Fruit fly (Drosophila melanogaster) whole organism, embryonic: ENCODE measurements around the gene Jon25Bi.

Experiments
- Adf1 ChIP-seq: fragments of 200-800 bp; sonication (Bioruptor generic); IDR thresholded peaks from 2 replicates; pipeline ENCODE4 v1.3.6; 2022; ENCODE audit warnings: missing biosample characterization, missing genetic modification characterization
- B-H2 ChIP-seq: fragments of 200-800 bp; sonication (Bioruptor generic); optimal IDR thresholded peaks from 2 replicates; lab custom pipeline; 2018; ENCODE audit warnings: missing biosample characterization, mild to moderate bottlenecking, missing genetic modification characterization
- Blimp-1 ChIP-seq: fragments of 200-800 bp; sonication (Bioruptor generic); optimal IDR thresholded peaks from 3 replicates; lab custom pipeline; 2018; ENCODE audit warnings: missing biosample characterization, missing genetic modification characterization, mild to moderate bottlenecking, moderate library complexity, missing genetic modification reagents
- CG10147 ChIP-seq: fragments of 200-800 bp; sonication (Bioruptor generic); optimal IDR thresholded peaks from 2 replicates; lab custom pipeline; 2019; ENCODE audit warnings: missing biosample characterization, mild to moderate bottlenecking, missing genetic modification characterization, moderate library complexity
- CG10462 ChIP-seq: fragments of 200-800 bp; sonication (Bioruptor generic); optimal IDR thresholded peaks from 2 replicates; lab custom pipeline; 2016; ENCODE audit warnings: missing biosample characterization, missing genetic modification characterization
- CG1233 ChIP-seq: fragments of 200-800 bp; sonication (Bioruptor generic); optimal IDR thresholded peaks from 4 replicates; lab custom pipeline; 2018; ENCODE audit warnings: missing biosample characterization, mild to moderate bottlenecking, missing genetic modification characterization
- CG12391 ChIP-seq: fragments of 200-800 bp; sonication (Bioruptor generic); optimal IDR thresholded peaks from 3 replicates; lab custom pipeline; 2018; ENCODE audit warnings: missing biosample characterization, mild to moderate bottlenecking, missing genetic modification characterization, moderate library complexity
- CG13424 ChIP-seq: fragments of 200-800 bp; sonication (Bioruptor generic); optimal IDR thresholded peaks from 2 replicates; lab custom pipeline; 2019; ENCODE audit warnings: missing biosample characterization, mild to moderate bottlenecking, missing genetic modification characterization, moderate library complexity
- CG16779 ChIP-seq: fragments of 200-800 bp; sonication (Bioruptor generic); IDR thresholded peaks from 2 replicates; pipeline ENCODE4 v1.3.6; 2022; ENCODE audit warnings: missing biosample characterization, missing genetic modification characterization
- CG16863 ChIP-seq: fragments of 200-800 bp; sonication (Bioruptor generic); optimal IDR thresholded peaks from 3 replicates; lab custom pipeline; 2016; ENCODE audit warnings: missing biosample characterization, missing genetic modification characterization
- CG17328 ChIP-seq: fragments of 200-800 bp; sonication (Bioruptor generic); IDR thresholded peaks from 2 replicates; pipeline ENCODE4 v1.3.6; 2022; ENCODE audit warnings: missing biosample characterization, missing genetic modification characterization
- CG17568 ChIP-seq: fragments of 200-800 bp; sonication (Bioruptor generic); optimal IDR thresholded peaks from 2 replicates; lab custom pipeline; 2018; ENCODE audit warnings: missing biosample characterization, mild to moderate bottlenecking, missing genetic modification characterization, moderate library complexity
- CG18476 ChIP-seq: fragments of 200-800 bp; sonication (Bioruptor generic); optimal IDR thresholded peaks from 2 replicates; lab custom pipeline; 2016; ENCODE audit warnings: missing biosample characterization, mild to moderate bottlenecking, missing genetic modification characterization
- CG2120 ChIP-seq: fragments of 200-800 bp; sonication (Bioruptor generic); optimal IDR thresholded peaks from 3 replicates; lab custom pipeline; 2016; ENCODE audit warnings: missing biosample characterization, missing genetic modification characterization
- CG31441 ChIP-seq: fragments of 200-800 bp; sonication (Bioruptor generic); IDR thresholded peaks from 2 replicates; pipeline ENCODE4 v1.3.6; 2022; ENCODE audit warnings: missing biosample characterization, missing genetic modification characterization
- CG4360 ChIP-seq: fragments of 200-800 bp; sonication (Bioruptor generic); IDR thresholded peaks from 2 replicates; pipeline ENCODE4 v1.3.6; 2022; ENCODE audit warnings: missing biosample characterization, missing genetic modification characterization
- CG4820 ChIP-seq: fragments of 200-800 bp; sonication (Bioruptor generic); optimal IDR thresholded peaks from 3 replicates; lab custom pipeline; 2016; ENCODE audit warnings: missing biosample characterization, missing genetic modification characterization
- CG8388 ChIP-seq: fragments of 200-800 bp; sonication (Bioruptor generic); optimal IDR thresholded peaks from 2 replicates; lab custom pipeline; 2019; ENCODE audit warnings: missing biosample characterization, mild to moderate bottlenecking, missing genetic modification characterization, moderate library complexity
- CG8944 ChIP-seq: fragments of 200-800 bp; sonication (Bioruptor generic); optimal IDR thresholded peaks from 3 replicates; lab custom pipeline; 2016; ENCODE audit warnings: missing biosample characterization, missing genetic modification characterization
- D19A ChIP-seq: fragments of 200-800 bp; optimal IDR thresholded peaks from 3 replicates; lab custom pipeline; 2019; ENCODE audit warnings: missing biosample characterization, mild to moderate bottlenecking, missing genetic modification characterization, moderate library complexity
- Dll ChIP-seq: fragments of 200-800 bp; sonication (Bioruptor generic); IDR thresholded peaks from 4 replicates; pipeline ENCODE4 v1.3.6; 2022; ENCODE audit warnings: missing biosample characterization, missing genetic modification characterization; ENCODE audit not compliant: partially characterized antibody
- Dp ChIP-seq: fragments of 200-800 bp; sonication (Bioruptor generic); optimal IDR thresholded peaks from 2 replicates; lab custom pipeline; 2018; ENCODE audit warnings: missing biosample characterization, mild to moderate bottlenecking, missing genetic modification characterization, moderate library complexity
- ERR ChIP-seq: fragments of 200-800 bp; sonication (Bioruptor generic); optimal IDR thresholded peaks from 2 replicates; lab custom pipeline; 2016; ENCODE audit warnings: missing biosample characterization, missing genetic modification characterization
- HmgZ ChIP-seq: fragments of 200-800 bp; sonication (Bioruptor generic); optimal IDR thresholded peaks from 2 replicates; lab custom pipeline; 2018; ENCODE audit warnings: missing biosample characterization, mild to moderate bottlenecking, missing genetic modification characterization
- Hr78 ChIP-seq, 2 experiments: fragments of 200-800 bp in 1 of 2; fragments of >200 bp in 1 of 2; sonication (Bioruptor generic) in 1 of 2; optimal IDR thresholded peaks; 2 replicates each; lab custom pipeline; 2017 to 2019; ENCODE audit warnings: missing biosample characterization in 2 of 2, missing genetic modification characterization in 2 of 2, mild to moderate bottlenecking in 1 of 2, moderate library complexity in 1 of 2
- NK7.1 ChIP-seq: fragments of 200-800 bp; sonication (Bioruptor generic); optimal IDR thresholded peaks from 3 replicates; lab custom pipeline; 2016; ENCODE audit warnings: missing biosample characterization, missing genetic modification characterization
- Nf-YC ChIP-seq: fragments of 200-800 bp; optimal IDR thresholded peaks from 3 replicates; lab custom pipeline; 2019; ENCODE audit warnings: missing biosample characterization, mild to moderate bottlenecking, missing genetic modification characterization, moderate library complexity
- Optix ChIP-seq: fragments of 200-800 bp; sonication (Bioruptor generic); IDR thresholded peaks from 3 replicates; pipeline ENCODE4 v1.3.6; 2022; ENCODE audit warnings: missing biosample characterization, missing genetic modification characterization
- Sox100B ChIP-seq: fragments of 200-800 bp; sonication (Bioruptor generic); optimal IDR thresholded peaks from 3 replicates; lab custom pipeline; 2018; ENCODE audit warnings: missing biosample characterization, mild to moderate bottlenecking, missing genetic modification characterization
- cas ChIP-seq: fragments of 200-800 bp; sonication (Bioruptor generic); IDR thresholded peaks from 2 replicates; pipeline ENCODE4 v1.3.6; 2022; ENCODE audit warnings: missing biosample characterization, missing genetic modification characterization
- croc ChIP-seq: fragments of 200-800 bp; sonication (Bioruptor generic); conservative IDR thresholded peaks from 3 replicates; pipeline ENCODE4 v1.3.6; 2022; ENCODE audit warnings: missing biosample characterization, missing genetic modification characterization
- cwo ChIP-seq: fragments of 200-800 bp; sonication (Bioruptor generic); optimal IDR thresholded peaks from 3 replicates; lab custom pipeline; 2017; ENCODE audit warnings: missing biosample characterization, missing genetic modification characterization, mild to moderate bottlenecking, moderate library complexity, missing genetic modification reagents
- da ChIP-seq: fragments of 200-800 bp; sonication (Bioruptor generic); optimal IDR thresholded peaks from 2 replicates; lab custom pipeline; 2016; ENCODE audit warnings: missing biosample characterization, missing genetic modification characterization
- danr ChIP-seq: fragments of 200-800 bp; sonication (Bioruptor generic); IDR thresholded peaks from 2 replicates; pipeline ENCODE4 v1.3.6; 2022; ENCODE audit warnings: missing biosample characterization, missing genetic modification characterization
- disco-r ChIP-seq: fragments of 200-800 bp; sonication (Bioruptor generic); optimal IDR thresholded peaks from 2 replicates; lab custom pipeline; 2016; ENCODE audit warnings: missing biosample characterization, missing genetic modification characterization
- dm ChIP-seq: fragments of 200-800 bp; sonication (Bioruptor generic); optimal IDR thresholded peaks from 3 replicates; lab custom pipeline; 2016; ENCODE audit warnings: missing biosample characterization, missing genetic modification characterization
- dmrt99B ChIP-seq: fragments of 200-800 bp; sonication (Bioruptor generic); optimal IDR thresholded peaks from 2 replicates; lab custom pipeline; 2018; ENCODE audit warnings: missing biosample characterization, mild to moderate bottlenecking, missing genetic modification characterization, moderate library complexity
- dpn ChIP-seq, 2 experiments: fragments of 200-800 bp; sonication (Bioruptor generic); optimal IDR thresholded peaks; 3 replicates each; lab custom pipeline; 2016; ENCODE audit warnings: missing biosample characterization in 2 of 2, missing genetic modification characterization in 2 of 2
- ewg ChIP-seq: fragments of 200-800 bp; sonication (Bioruptor generic); optimal IDR thresholded peaks from 3 replicates; lab custom pipeline; 2017; ENCODE audit warnings: mild to moderate bottlenecking, missing biosample characterization, missing genetic modification reagents, missing genetic modification characterization
- fd102C ChIP-seq: fragments of 200-800 bp; sonication (Bioruptor generic); optimal IDR thresholded peaks from 2 replicates; lab custom pipeline; 2018; ENCODE audit warnings: missing biosample characterization, mild to moderate bottlenecking, missing genetic modification characterization, moderate library complexity
- nerfin-2 ChIP-seq: fragments of 200-800 bp; sonication (Bioruptor generic); IDR thresholded peaks from 2 replicates; pipeline ENCODE4 v1.3.6; 2022; ENCODE audit warnings: missing biosample characterization, missing genetic modification characterization; ENCODE audit not compliant: partially characterized antibody
- repo ChIP-seq: fragments of 200-800 bp; sonication (Bioruptor generic); optimal IDR thresholded peaks from 2 replicates; lab custom pipeline; 2016; ENCODE audit warnings: missing biosample characterization, missing genetic modification characterization
- shn ChIP-seq: fragments of 200-800 bp; sonication (Bioruptor generic); optimal IDR thresholded peaks from 3 replicates; lab custom pipeline; 2016; ENCODE audit warnings: missing biosample characterization, missing genetic modification characterization
- slou ChIP-seq: fragments of 200-800 bp; sonication (Bioruptor generic); optimal IDR thresholded peaks from 3 replicates; lab custom pipeline; 2016; ENCODE audit warnings: missing biosample characterization, missing genetic modification characterization
- tna ChIP-seq: fragments of 200-800 bp; sonication (Bioruptor generic); IDR thresholded peaks from 2 replicates; pipeline ENCODE4 v1.3.6; 2022; ENCODE audit warnings: missing biosample characterization, missing genetic modification characterization; ENCODE audit not compliant: partially characterized antibody
- tup ChIP-seq: fragments of 200-800 bp; sonication (Bioruptor generic); optimal IDR thresholded peaks from 2 replicates; lab custom pipeline; 2016; ENCODE audit warnings: missing biosample characterization, mild to moderate bottlenecking, missing genetic modification characterization, moderate library complexity
- vfl ChIP-seq: fragments of 200-800 bp; sonication (Bioruptor generic); optimal IDR thresholded peaks from 2 replicates; lab custom pipeline; 2016; ENCODE audit warnings: missing biosample characterization, missing genetic modification characterization
- wek ChIP-seq: fragments of 200-800 bp; sonication (Bioruptor generic); optimal IDR thresholded peaks from 3 replicates; lab custom pipeline; 2018; ENCODE audit warnings: missing biosample characterization, mild to moderate bottlenecking, missing genetic modification characterization, moderate library complexity

The Jon25Bi gene

dm6 chr2L:4997401-4998259 lies 42.7 kb upstream of the Jon25Bi start (continued):
- peak; percentile 97 for TF ChIP-seq Sox100B (GFP tag; lab: Kevin White, UChicago)
- peak; percentile 99 for TF ChIP-seq HmgZ (tag; lab: Kevin White, UChicago)
- peak; percentile 98 for TF ChIP-seq ewg (GFP tag; lab: Kevin White, UChicago)
- peak; percentile 99 for TF ChIP-seq dmrt99B (tag; lab: Kevin White, UChicago)
- peak; percentile 98 for TF ChIP-seq NK7.1 (GFP tag; lab: Kevin White, UChicago)
- peak; percentile 96 for TF ChIP-seq B-H2 (GFP tag; lab: Kevin White, UChicago)
- peak; percentile 98 for TF ChIP-seq slou (GFP tag; lab: Kevin White, UChicago)
- peak; percentile 98 for TF ChIP-seq vfl
- peak; percentile 99 for TF ChIP-seq CG17328 (GFP tag; lab: Robert Waterston, UW)
- TF ChIP-seq da (GFP tag; lab: Kevin White, UChicago) = peak; percentile 99
- TF ChIP-seq CG2120 (GFP tag; lab: Kevin White, UChicago) = peak; percentile 99
- TF ChIP-seq tna (GFP tag; lab: Robert Waterston, UW) = peak; percentile 55
- TF ChIP-seq Hr78 (GFP tag; optimal IDR thresholded peaks at IDR 0.05; lab: Kevin White, UChicago) = peak in 1 of 2 experiments; percentile 97
- TF ChIP-seq CG4360 (GFP tag; lab: Robert Waterston, UW) = peak; percentile 92
- TF ChIP-seq Adf1 (GFP tag; lab: Robert Waterston, UW) = peak; percentile 87
- TF ChIP-seq dpn (GFP tag; optimal IDR thresholded peaks at IDR 0.05; lab: Kevin White, UChicago) = peak; percentile 99
- peak; percentile 99 for TF ChIP-seq CG8944 (GFP tag; lab: Kevin White, UChicago)
- TF ChIP-seq dm (GFP tag; lab: Kevin White, UChicago) = peak; percentile 98
- peak; percentile 100 for TF ChIP-seq shn (GFP tag; lab: Kevin White, UChicago)
- peak; percentile 59; the same call in 1 of the 4 replicates for TF ChIP-seq Dll (GFP tag; lab: Robert Waterston, UW)
- TF ChIP-seq cwo (GFP tag; lab: Kevin White, UChicago) = peak; percentile 97
- TF ChIP-seq croc (GFP tag; lab: Robert Waterston, UW) = peak; percentile 99
- peak; percentile 99 for TF ChIP-seq CG13424 (tag; lab: Kevin White, UChicago)
- peak; percentile 98 for TF ChIP-seq CG10462 (GFP tag; lab: Kevin White, UChicago)
- peak; percentile 98 for TF ChIP-seq CG8388 (GFP tag; lab: Kevin White, UChicago)
- TF ChIP-seq fd102C = peak; percentile 78
- peak; percentile 98 for TF ChIP-seq Blimp-1
- TF ChIP-seq CG18476 (GFP tag; lab: Kevin White, UChicago) = peak; percentile 100
- peak; percentile 99 for TF ChIP-seq danr
- peak; percentile 97 for TF ChIP-seq CG10147 (GFP tag; lab: Kevin White, UChicago)
- peak; percentile 99 for TF ChIP-seq CG1233 (GFP tag; lab: Kevin White, UChicago)
- TF ChIP-seq disco-r = peak; percentile 99
- TF ChIP-seq CG31441 (GFP tag; lab: Robert Waterston, UW) = peak; percentile 99
- TF ChIP-seq wek (GFP tag; lab: Kevin White, UChicago) = peak; percentile 96
- TF ChIP-seq CG12391 (tag; lab: Kevin White, UChicago) = peak; percentile 99
- peak; percentile 98 for TF ChIP-seq ERR (GFP tag; lab: Kevin White, UChicago)
- TF ChIP-seq cas (GFP tag; lab: Robert Waterston, UW) = peak; percentile 98
- TF ChIP-seq Nf-YC (tag; lab: Kevin White, UChicago) = peak; percentile 92
- peak; percentile 48 for TF ChIP-seq Dp (GFP tag; lab: Kevin White, UChicago)
- TF ChIP-seq Optix (GFP tag; lab: Robert Waterston, UW) = peak; percentile 99
- peak; percentile 98 for TF ChIP-seq tup (GFP tag; lab: Kevin White, UChicago)
- TF ChIP-seq CG17568 = peak; percentile 97
- peak; percentile 98 for TF ChIP-seq CG16779 (GFP tag; lab: Robert Waterston, UW)
- peak; percentile 74 for TF ChIP-seq nerfin-2 (GFP tag; lab: Robert Waterston, UW)
- TF ChIP-seq repo (GFP tag; lab: Kevin White, UChicago) = peak; percentile 99
- TF ChIP-seq CG16863 (GFP tag; lab: Kevin White, UChicago) = peak; percentile 99
- TF ChIP-seq CG4820 (GFP tag; lab: Kevin White, UChicago) = peak; percentile 98
- peak; percentile 97 for TF ChIP-seq D19A (tag; lab: Kevin White, UChicago)
